Worm (Caenorhabditis elegans): ENCODE measurements around the gene D2024.18.

DNA sequence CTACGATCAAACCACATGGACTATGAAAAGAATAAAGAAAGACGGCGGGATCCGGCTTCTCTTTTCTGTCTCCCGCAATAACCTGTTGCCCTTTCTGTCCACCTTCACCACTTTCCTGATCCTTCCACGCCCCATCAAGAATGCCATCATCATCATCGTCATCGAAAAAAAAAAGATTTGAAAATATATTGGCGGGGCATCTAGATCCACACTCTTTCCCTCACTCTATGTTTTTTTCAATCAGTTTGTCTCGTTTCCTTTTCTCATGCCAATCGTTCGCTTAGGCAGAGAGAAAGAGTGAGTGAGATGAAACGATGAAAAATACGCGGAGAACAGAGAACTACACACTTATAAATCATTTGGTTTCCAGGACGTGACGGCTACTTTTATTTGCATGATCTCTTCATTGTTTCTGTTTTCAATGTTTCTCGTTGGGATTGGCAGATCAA, 16.7 kb upstream of the D2024.18 start:
- TF ChIP-seq ceh-45 (GFP tag; IDR thresholded peaks at IDR 0.05): no peak
- TF ChIP-seq rnt-1 (tag; optimal IDR thresholded peaks at IDR 0.05): no peak
- TF ChIP-seq ets-4 (tag; optimal IDR thresholded peaks at IDR 0.05): no peak
- no peak for TF ChIP-seq K02D7.2 (tag; optimal IDR thresholded peaks at IDR 0.05)

Measured in whole organism, late embryonic.